Worm (Caenorhabditis elegans): ENCODE data around the gene nyn-1.

ce11 chrIV:13693976-13694375 is 7.2 kb upstream of the nyn-1 start:
- TF ChIP-seq dao-5 (tag; optimal IDR thresholded peaks at IDR 0.05) (no peak), him-1 (tag; optimal IDR thresholded peaks at IDR 0.05) (no peak), W03F9.2 (tag; optimal IDR thresholded peaks at IDR 0.05) (no peak)

All from whole organism, L4/young adult.